Fruit fly (Drosophila melanogaster): ENCODE results near the gene Mrtf.
A peak's percentile ranks its signal among the peaks of the same experiment; 100 is the strongest.

Gene Mrtf

DNA sequence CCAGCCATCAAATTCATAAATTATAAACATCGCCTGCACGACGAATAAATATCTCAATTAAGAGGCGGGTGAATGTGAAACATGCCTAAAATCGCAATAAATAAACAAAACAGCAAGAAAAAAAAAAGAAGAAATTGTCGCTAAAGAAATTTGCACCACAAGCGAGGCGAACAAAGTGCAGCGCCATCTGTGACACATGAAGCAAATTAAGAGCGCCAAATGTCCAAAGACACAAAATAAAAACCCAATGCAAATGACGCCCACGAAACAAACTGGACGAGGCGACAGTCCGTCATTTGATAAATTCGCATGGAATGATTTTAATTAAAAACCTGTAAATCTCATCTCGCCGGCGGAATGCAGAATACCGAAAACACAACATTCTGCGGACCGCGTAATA lies 22.6 kb downstream of the Mrtf start:
- no peak for TF ChIP-seq bab1 (GFP tag; optimal IDR thresholded peaks at IDR 0.05)
- TF ChIP-seq CG7045 (GFP tag; optimal IDR thresholded peaks at IDR 0.05), result no peak
- no peak for TF ChIP-seq CG12768 (GFP tag; optimal IDR thresholded peaks at IDR 0.05)
- no peak for TF ChIP-seq ovo (GFP tag; optimal IDR thresholded peaks at IDR 0.05)
- TF ChIP-seq CG1620 (GFP tag; optimal IDR thresholded peaks at IDR 0.05), result no peak
- TF ChIP-seq pad (GFP tag; optimal IDR thresholded peaks at IDR 0.05), result no peak
- no peak for TF ChIP-seq tj (GFP tag; optimal IDR thresholded peaks at IDR 0.05)
- no peak for TF ChIP-seq CG11617 (GFP tag; optimal IDR thresholded peaks at IDR 0.05)
- TF ChIP-seq CG7101 (tag; optimal IDR thresholded peaks at IDR 0.05), result no peak
- no peak for TF ChIP-seq CG5204 (GFP tag; optimal IDR thresholded peaks at IDR 0.05)
- no peak for TF ChIP-seq cnc (optimal IDR thresholded peaks at IDR 0.05)
- TF ChIP-seq kay (GFP tag; ENCODE audit: borderline replicate concordance), result no peak
- TF ChIP-seq CG33017 (tag; optimal IDR thresholded peaks at IDR 0.05), result no peak
- no peak for TF ChIP-seq Mnt (GFP tag; optimal IDR thresholded peaks at IDR 0.05)
- no peak for TF ChIP-seq Crg-1 (GFP tag; optimal IDR thresholded peaks at IDR 0.05)
- no peak for TF ChIP-seq Clk (GFP tag; optimal IDR thresholded peaks at IDR 0.05)
- no peak for TF ChIP-seq CG14711 (tag; optimal IDR thresholded peaks at IDR 0.05)
- no peak for TF ChIP-seq cic (GFP tag; optimal IDR thresholded peaks at IDR 0.05)
- no peak for TF ChIP-seq Hr96 (GFP tag; optimal IDR thresholded peaks at IDR 0.05)
- no peak for TF ChIP-seq toe (GFP tag; optimal IDR thresholded peaks at IDR 0.05)

dm6 chr3L:2739450-2739849 lies 26.9 kb downstream of the Mrtf start, which contains the start of gene Acp62F:
Acp62F (plus strand) TSS chr3L:2739750.
- no peak for TF ChIP-seq bab1 (GFP tag; optimal IDR thresholded peaks at IDR 0.05)
- TF ChIP-seq tj (GFP tag; optimal IDR thresholded peaks at IDR 0.05), result no peak
- no peak for TF ChIP-seq CG7045 (GFP tag; optimal IDR thresholded peaks at IDR 0.05)
- TF ChIP-seq toe (GFP tag; optimal IDR thresholded peaks at IDR 0.05), result no peak
- no peak for TF ChIP-seq CG12768 (GFP tag; optimal IDR thresholded peaks at IDR 0.05)

DNA sequence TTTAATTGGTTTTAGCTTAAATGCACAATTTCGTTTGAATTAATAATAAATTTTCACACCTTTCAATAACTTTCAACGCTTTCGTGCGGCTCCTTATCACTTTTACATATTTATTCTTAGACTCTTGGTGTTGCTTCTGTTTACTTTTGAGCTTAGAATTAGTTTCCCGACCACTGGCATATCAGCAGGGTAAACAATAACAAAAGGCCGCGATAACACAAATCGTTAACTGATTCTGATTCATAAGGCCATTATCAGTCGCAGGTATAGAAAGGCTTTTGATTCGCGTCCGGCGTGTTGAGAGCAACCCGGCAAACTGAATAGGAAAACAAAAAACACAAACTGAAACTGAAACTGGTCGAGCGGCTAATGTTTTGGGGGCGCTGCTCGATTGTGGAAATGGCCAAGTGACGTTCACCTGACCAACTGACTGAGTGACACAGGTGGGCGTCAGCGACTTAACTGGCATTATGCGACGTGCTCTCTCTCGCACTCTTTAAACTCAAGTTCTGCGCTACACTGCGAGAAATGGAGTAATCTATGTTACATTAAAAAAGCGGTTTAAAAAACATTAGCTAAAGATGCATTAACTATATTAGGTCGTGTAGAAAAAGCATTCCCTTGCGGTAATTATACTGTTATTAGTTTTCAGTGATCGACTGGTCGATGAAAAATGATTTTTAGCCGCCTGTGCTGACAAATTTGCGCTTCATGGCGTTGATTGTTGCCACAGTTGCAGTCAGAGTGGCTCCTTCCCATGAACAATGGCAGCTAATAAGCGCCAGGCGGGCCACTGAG lies 31.8 kb downstream of the Mrtf start:
- TF ChIP-seq bab1 (GFP tag; optimal IDR thresholded peaks at IDR 0.05) (no peak), kay (GFP tag; ENCODE audit: borderline replicate concordance) (peak; percentile 86), cic (GFP tag; optimal IDR thresholded peaks at IDR 0.05) (peak; percentile 62), cnc (optimal IDR thresholded peaks at IDR 0.05) (no peak)

DNA sequence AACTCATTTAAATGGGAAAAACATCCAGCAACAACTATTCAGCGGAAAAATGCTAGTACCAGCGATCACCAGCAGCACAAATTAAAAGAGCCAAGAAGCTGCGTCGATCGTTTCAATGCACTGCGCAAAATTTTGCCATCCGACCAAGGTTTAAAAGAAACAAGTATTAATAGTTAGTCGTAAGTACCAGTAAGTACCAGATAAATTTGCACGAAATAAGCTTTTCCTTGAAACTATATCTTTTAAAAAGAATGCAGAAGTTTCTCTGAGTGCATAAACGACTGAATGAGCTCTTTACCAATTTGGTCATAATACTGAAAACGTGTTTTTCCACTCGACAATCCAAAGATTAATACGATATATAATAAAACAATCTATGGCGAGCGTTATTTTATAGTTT lies 33.1 kb downstream of the Mrtf start:
- TF ChIP-seq Hr96 (GFP tag; optimal IDR thresholded peaks at IDR 0.05), result peak; percentile 30
- peak; percentile 46 for TF ChIP-seq CG14711 (tag; optimal IDR thresholded peaks at IDR 0.05)
- peak; percentile 52 for TF ChIP-seq kay (GFP tag; ENCODE audit: borderline replicate concordance)
- no peak for TF ChIP-seq tj (GFP tag; optimal IDR thresholded peaks at IDR 0.05)
- TF ChIP-seq toe (GFP tag; optimal IDR thresholded peaks at IDR 0.05), result peak; percentile 23
- peak; percentile 33 for TF ChIP-seq bab1 (GFP tag; optimal IDR thresholded peaks at IDR 0.05)
- peak; percentile 41 for TF ChIP-seq CG33017 (tag; optimal IDR thresholded peaks at IDR 0.05)
- TF ChIP-seq cnc (optimal IDR thresholded peaks at IDR 0.05), result no peak
- peak; percentile 49 for TF ChIP-seq CG7045 (GFP tag; optimal IDR thresholded peaks at IDR 0.05)
- TF ChIP-seq CG11617 (GFP tag; optimal IDR thresholded peaks at IDR 0.05), result no peak
- peak; percentile 35 for TF ChIP-seq CG7101 (tag; optimal IDR thresholded peaks at IDR 0.05)
- TF ChIP-seq CG5204 (GFP tag; optimal IDR thresholded peaks at IDR 0.05), result peak; percentile 55

DNA sequence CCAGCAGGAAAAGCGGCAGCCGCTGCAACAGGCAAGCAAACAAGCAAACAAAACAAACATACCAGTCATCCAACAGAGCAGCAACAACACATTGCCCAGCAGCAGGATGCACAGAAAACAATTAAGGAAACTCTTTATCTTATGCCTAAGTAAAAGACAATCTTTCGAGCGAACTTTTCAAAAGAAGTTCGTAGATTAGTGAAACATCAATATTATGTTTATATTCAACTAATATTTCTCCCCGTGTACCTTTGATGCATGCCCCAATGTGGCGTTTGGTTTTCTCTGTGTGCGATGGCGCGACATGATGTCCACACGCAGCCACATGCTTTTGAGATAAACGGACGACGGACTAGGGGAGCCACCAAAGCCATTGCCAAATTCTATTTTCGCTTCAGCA lies 35.4 kb downstream of the Mrtf start:
- TF ChIP-seq pad (GFP tag; optimal IDR thresholded peaks at IDR 0.05) (no peak), ovo (GFP tag; optimal IDR thresholded peaks at IDR 0.05) (no peak), Hr96 (GFP tag; optimal IDR thresholded peaks at IDR 0.05) (no peak), CG7045 (GFP tag; optimal IDR thresholded peaks at IDR 0.05) (no peak), toe (GFP tag; optimal IDR thresholded peaks at IDR 0.05) (no peak), Crg-1 (GFP tag; optimal IDR thresholded peaks at IDR 0.05) (no peak), tj (GFP tag; optimal IDR thresholded peaks at IDR 0.05) (no peak), CG11617 (GFP tag; optimal IDR thresholded peaks at IDR 0.05) (no peak), CG7101 (tag; optimal IDR thresholded peaks at IDR 0.05) (no peak), CG5204 (GFP tag; optimal IDR thresholded peaks at IDR 0.05) (no peak), CG14711 (tag; optimal IDR thresholded peaks at IDR 0.05) (no peak), bab1 (GFP tag; optimal IDR thresholded peaks at IDR 0.05) (no peak), kay (GFP tag; ENCODE audit: borderline replicate concordance) (no peak), Mnt (GFP tag; optimal IDR thresholded peaks at IDR 0.05) (no peak), cic (GFP tag; optimal IDR thresholded peaks at IDR 0.05) (no peak)

DNA sequence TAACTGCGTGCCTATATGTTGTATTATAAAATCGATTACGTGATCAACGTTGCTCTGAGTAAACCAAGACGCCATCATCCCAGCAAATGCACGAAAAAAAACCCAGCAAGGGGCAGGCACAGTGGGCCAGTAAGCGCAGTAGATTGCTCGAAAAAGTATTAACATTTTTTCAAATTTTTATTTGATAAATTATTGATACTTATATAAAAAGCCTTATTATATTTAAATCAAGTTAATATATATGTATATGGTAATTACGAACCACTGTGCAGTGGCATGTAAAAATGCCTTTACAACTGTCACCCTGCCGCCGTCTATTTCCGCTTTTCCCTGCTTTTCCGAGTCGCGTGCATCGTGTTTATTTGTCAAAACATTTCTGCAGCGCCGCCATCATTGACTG lies 39.3 kb downstream of the Mrtf start:
- no peak for TF ChIP-seq CG12768 (GFP tag; optimal IDR thresholded peaks at IDR 0.05)

- no peak for TF ChIP-seq tj (GFP tag; optimal IDR thresholded peaks at IDR 0.05)
Measured at dm6 chr3L:2712598-2713216, 53.6 kb downstream of the Mrtf start.

All from whole organism, adult.